Worm (Caenorhabditis elegans): ENCODE data around the gene slc-17.4.

The slc-17.4 gene

ce11 chrIV:17259310-17259709 is 32.2 kb downstream of the slc-17.4 start, which contains the start of gene phyh-1:
TSS of gene phyh-1 (minus strand) at chrIV:17259410.
- TF ChIP-seq ztf-11 (tag; optimal IDR thresholded peaks at IDR 0.05), result no peak
- TF ChIP-seq C34F6.9 (tag; optimal IDR thresholded peaks at IDR 0.05), result no peak

ce11 chrIV:17258824-17259223 is 32.7 kb downstream of the slc-17.4 start:
- TF ChIP-seq nhr-129 (tag; optimal IDR thresholded peaks at IDR 0.05) (no peak), lin-13 (GFP tag; optimal IDR thresholded peaks at IDR 0.05) (no peak), lin-39 (tag; optimal IDR thresholded peaks at IDR 0.05) (no peak), fos-1 (tag; optimal IDR thresholded peaks at IDR 0.05) (no peak), aly-2 (tag; optimal IDR thresholded peaks at IDR 0.05) (no peak), snpc-4 (tag; optimal IDR thresholded peaks at IDR 0.05) (no peak), nhr-77 (tag; optimal IDR thresholded peaks at IDR 0.05) (no peak), nhr-6 (tag; optimal IDR thresholded peaks at IDR 0.05) (no peak)

ce11 chrIV:17255001-17255400 is 36.5 kb downstream of the slc-17.4 start, which contains the start of gene gtf-2E1:
TSS of gene gtf-2E1 (plus strand) at chrIV:17255301.
- TF ChIP-seq nhr-77 (tag; optimal IDR thresholded peaks at IDR 0.05), result no peak

ce11 chrIV:17253435-17253834 is 38.1 kb downstream of the slc-17.4 start:
- TF ChIP-seq nhr-21 (tag; optimal IDR thresholded peaks at IDR 0.05) (no peak), lin-39 (tag; optimal IDR thresholded peaks at IDR 0.05) (no peak), nhr-10 (tag; optimal IDR thresholded peaks at IDR 0.05) (no peak), ama-1 (optimal IDR thresholded peaks at IDR 0.05) (no peak), ztf-4 (tag; optimal IDR thresholded peaks at IDR 0.05) (no peak)

- TF ChIP-seq gmeb-1 (tag; optimal IDR thresholded peaks at IDR 0.05) (peak; percentile 100), crh-2 (tag; optimal IDR thresholded peaks at IDR 0.05) (peak; percentile 99), nhr-23 (tag; optimal IDR thresholded peaks at IDR 0.05) (no peak), snpc-4 (tag; optimal IDR thresholded peaks at IDR 0.05) (peak; percentile 91), nhr-12 (tag; optimal IDR thresholded peaks at IDR 0.05) (peak; percentile 77), ceh-16 (tag; optimal IDR thresholded peaks at IDR 0.05) (peak; percentile 97), nhr-6 (tag; optimal IDR thresholded peaks at IDR 0.05) (peak; percentile 97), sma-3 (GFP tag; optimal IDR thresholded peaks at IDR 0.05) (peak; percentile 99), mbf-1 (tag; optimal IDR thresholded peaks at IDR 0.05) (peak; percentile 50), nhr-11 (tag; optimal IDR thresholded peaks at IDR 0.05) (no peak), unc-39 (tag; optimal IDR thresholded peaks at IDR 0.05) (no peak), elt-3 (tag; optimal IDR thresholded peaks at IDR 0.05) (no peak), mdl-1 (tag; optimal IDR thresholded peaks at IDR 0.05) (peak; percentile 8 to 88), sem-4 (tag; optimal IDR thresholded peaks at IDR 0.05) (peak; percentile 97), Y55F3AM.14 (GFP tag; optimal IDR thresholded peaks at IDR 0.05) (peak; percentile 83), alr-1 (tag; optimal IDR thresholded peaks at IDR 0.05) (no peak), ztf-11 (tag; optimal IDR thresholded peaks at IDR 0.05) (peak; percentile 62), C34F6.9 (tag; optimal IDR thresholded peaks at IDR 0.05) (peak; percentile 100), nhr-77 (tag; optimal IDR thresholded peaks at IDR 0.05) (peak; percentile 90), R02D3.7 (tag; optimal IDR thresholded peaks at IDR 0.05) (peak; percentile 79), blmp-1 (tag; optimal IDR thresholded peaks at IDR 0.05; ENCODE audit: insufficient read depth) (peak; percentile 84), unc-62 (GFP tag; optimal IDR thresholded peaks at IDR 0.05) (peak; percentile 68), nhr-237 (tag; optimal IDR thresholded peaks at IDR 0.05) (peak; percentile 91), peb-1 (tag; optimal IDR thresholded peaks at IDR 0.05) (no peak), zag-1 (tag; optimal IDR thresholded peaks at IDR 0.05) (peak; percentile 95), ztf-1 (GFP tag; conservative IDR thresholded peaks at IDR 0.05) (0 out of 2 replicates have a peak, but pooled peaks have one; percentile 9), egl-27 (tag; optimal IDR thresholded peaks at IDR 0.05) (peak; percentile 98), nhr-21 (tag; optimal IDR thresholded peaks at IDR 0.05) (peak; percentile 98), nhr-129 (tag; optimal IDR thresholded peaks at IDR 0.05) (peak; percentile 98), dmd-4 (tag; optimal IDR thresholded peaks at IDR 0.05) (peak; percentile 58), lin-13 (GFP tag; optimal IDR thresholded peaks at IDR 0.05) (peak; percentile 98), nhr-25 (tag; optimal IDR thresholded peaks at IDR 0.05) (peak; percentile 98), mab-5 (tag; optimal IDR thresholded peaks at IDR 0.05) (peak; percentile 97), lin-11 (tag; optimal IDR thresholded peaks at IDR 0.05) (peak; percentile 97), nhr-10 (tag; optimal IDR thresholded peaks at IDR 0.05) (peak; percentile 93), F13H6.1 (tag; optimal IDR thresholded peaks at IDR 0.05) (peak; percentile 98), unc-55 (GFP tag; optimal IDR thresholded peaks at IDR 0.05) (peak; percentile 100), aly-2 (tag; optimal IDR thresholded peaks at IDR 0.05) (peak; percentile 75), ceh-82 (tag; optimal IDR thresholded peaks at IDR 0.05) (peak; percentile 95), lsy-2 (tag; optimal IDR thresholded peaks at IDR 0.05) (peak; percentile 96 to 97), ztf-4 (tag; optimal IDR thresholded peaks at IDR 0.05) (peak; percentile 96), fos-1 (tag; optimal IDR thresholded peaks at IDR 0.05) (peak; percentile 98)
These were observed 41.8 kb downstream of the slc-17.4 start, which contains the start of gene eelo-2 for ce11 chrIV:17249691-17250181. TSS of gene eelo-2 (plus strand) at chrIV:17250131.
